Worm (Caenorhabditis elegans) whole organism, L1 larva: ENCODE measurements around the gene dot-1.2.

Experiments
- elt-3 ChIP-seq, 6 experiments: fragments of 150-350 bp in 1 of 6; sonication (generic microtip); optimal IDR thresholded peaks; 2 replicates each; lab custom pipeline; 2017 to 2018; ENCODE audit warnings: missing biosample characterization in 6 of 6, missing genetic modification characterization in 6 of 6, inconsistent platforms in 1 of 6
- mab-9 ChIP-seq: fragments of 200-800 bp; sonication (Bioruptor generic); IDR thresholded peaks from 2 replicates; pipeline ENCODE4 v1.3.6; 2022; ENCODE audit warnings: missing genetic modification reagents, missing genetic modification characterization, missing compliant biosample characterization
- mdl-1 ChIP-seq, 2 experiments: fragments of 150-350 bp; optimal IDR thresholded peaks; 2 replicates each; lab custom pipeline; 2014 to 2017; ENCODE audit warnings: missing biosample characterization in 2 of 2, missing genetic modification characterization in 2 of 2, inconsistent platforms in 1 of 2
- nhr-12 ChIP-seq: sonication (generic microtip); optimal IDR thresholded peaks from 2 replicates; lab custom pipeline; 2017; ENCODE audit warnings: missing biosample characterization, missing genetic modification characterization
- nhr-237 ChIP-seq: fragments of 150-350 bp; optimal IDR thresholded peaks from 2 replicates; lab custom pipeline; 2014; ENCODE audit warnings: missing biosample characterization, missing genetic modification characterization
- rnt-1 ChIP-seq: sonication (generic microtip); optimal IDR thresholded peaks from 2 replicates; lab custom pipeline; 2016; ENCODE audit warnings: mild to moderate bottlenecking, missing genetic modification characterization, moderate library complexity, missing compliant biosample characterization

DNA sequence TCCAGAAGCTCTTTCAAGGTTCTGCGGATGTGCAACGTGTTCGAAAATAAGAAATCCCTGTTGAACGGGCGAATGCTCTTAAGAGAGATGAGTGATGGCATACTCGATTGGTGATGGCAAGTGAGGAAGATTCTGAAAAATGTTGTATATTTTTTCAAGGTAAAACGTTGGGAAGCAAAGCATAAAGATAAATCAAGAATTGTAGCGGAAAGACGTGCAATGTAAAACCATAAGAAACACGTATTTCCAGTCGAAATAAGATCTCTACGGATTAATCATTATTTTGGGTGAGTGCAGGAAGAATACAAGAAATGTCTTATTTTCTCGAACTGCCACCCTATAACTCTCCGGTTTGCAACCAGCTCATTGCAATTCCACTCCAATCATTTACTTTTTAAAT is at the start of gene dot-1.2:
- TF ChIP-seq nhr-12 (tag; lab: Kevin White, UChicago) = no peak
- no peak for TF ChIP-seq rnt-1 (tag; lab: Kevin White, UChicago)
- no peak for TF ChIP-seq elt-3 (tag; optimal IDR thresholded peaks at IDR 0.05; lab: Kevin White, UChicago)
- TF ChIP-seq mab-9 (GFP tag; lab: Robert Waterston, UW) = no peak
- TF ChIP-seq mdl-1 (tag; optimal IDR thresholded peaks at IDR 0.05; lab: Kevin White, UChicago) = no peak
- no peak for TF ChIP-seq nhr-237 (tag; lab: Kevin White, UChicago)
